Worm (Caenorhabditis elegans) whole organism, L1 larva: ENCODE results near the gene F07H5.13.

ENCODE experiments used
- C16A3.4 ChIP-seq: fragments of 150-350 bp; optimal IDR thresholded peaks from 2 replicates; lab custom pipeline; 2014; ENCODE audit warnings: missing biosample characterization, missing genetic modification characterization
- aha-1 ChIP-seq: fragments of 150-350 bp; optimal IDR thresholded peaks from 2 replicates; lab custom pipeline; 2014; ENCODE audit warnings: missing biosample characterization, missing genetic modification characterization
- ama-1 ChIP-seq: fragments of 150-350 bp; optimal IDR thresholded peaks from 2 replicates; lab custom pipeline; 2014
- blmp-1 ChIP-seq: fragments of 150-350 bp; optimal IDR thresholded peaks from 2 replicates; lab custom pipeline; 2014; ENCODE audit warnings: missing biosample characterization, missing genetic modification characterization
- ceh-8 ChIP-seq: fragments of 200-800 bp; sonication (Bioruptor generic); optimal IDR thresholded peaks from 2 replicates; lab custom pipeline; 2018; ENCODE audit warnings: mild to moderate bottlenecking, missing genetic modification characterization, moderate library complexity, missing compliant biosample characterization
- ceh-82 ChIP-seq, 3 experiments: fragments of 150-350 bp in 1 of 3; sonication (generic microtip) in 2 of 3; optimal IDR thresholded peaks; 2 replicates each; lab custom pipeline; 2014 to 2017; ENCODE audit warnings: missing biosample characterization in 3 of 3, missing genetic modification characterization in 3 of 3
- ceh-90 ChIP-seq: sonication (generic microtip); optimal IDR thresholded peaks from 2 replicates; lab custom pipeline; 2016; ENCODE audit warnings: missing genetic modification characterization, missing compliant biosample characterization
- efl-1 ChIP-seq, 4 experiments: fragments of 150-350 bp; optimal IDR thresholded peaks in 3 of 4; peaks in 1 of 4; 1 replicate in 1 of 4; 2 replicates in 3 of 4; lab custom pipeline; 2014; ENCODE audit warnings: missing biosample characterization in 2 of 4, missing genetic modification characterization in 2 of 4, missing genetic modification reagents in 2 of 4
- efl-3 ChIP-seq: fragments of 200-800 bp; sonication (Bioruptor generic); optimal IDR thresholded peaks from 2 replicates; lab custom pipeline; 2018; ENCODE audit warnings: mild to moderate bottlenecking, missing genetic modification characterization, missing compliant biosample characterization
- elt-2 ChIP-seq: sonication (generic microtip); optimal IDR thresholded peaks from 2 replicates; lab custom pipeline; 2016; ENCODE audit warnings: missing genetic modification characterization, mild to moderate bottlenecking, inconsistent platforms, missing compliant biosample characterization, missing genetic modification reagents
- elt-3 ChIP-seq, 6 experiments: fragments of 150-350 bp in 1 of 6; sonication (generic microtip); optimal IDR thresholded peaks; 2 replicates each; lab custom pipeline; 2017 to 2018; ENCODE audit warnings: missing biosample characterization in 6 of 6, missing genetic modification characterization in 6 of 6, inconsistent platforms in 1 of 6
- fkh-10 ChIP-seq: sonication (generic microtip); optimal IDR thresholded peaks from 2 replicates; lab custom pipeline; 2017; ENCODE audit warnings: missing biosample characterization, missing genetic modification reagents, missing genetic modification characterization
- hlh-17 ChIP-seq: fragments of 200-800 bp; sonication (Bioruptor generic); optimal IDR thresholded peaks from 2 replicates; lab custom pipeline; 2018; ENCODE audit warnings: missing genetic modification characterization, mild to moderate bottlenecking, missing compliant biosample characterization, moderate library complexity, borderline replicate concordance
- hpl-2 ChIP-seq: fragments of 150-350 bp; optimal IDR thresholded peaks from 2 replicates; lab custom pipeline; 2014; ENCODE audit warnings: missing biosample characterization, missing genetic modification reagents, missing genetic modification characterization
- irx-1 ChIP-seq: sonication (generic microtip); optimal IDR thresholded peaks from 2 replicates; lab custom pipeline; 2016; ENCODE audit warnings: missing genetic modification characterization, missing compliant biosample characterization
- jun-1 ChIP-seq: fragments of 150-350 bp; optimal IDR thresholded peaks from 2 replicates; lab custom pipeline; 2014; ENCODE audit warnings: missing biosample characterization, missing genetic modification reagents, missing genetic modification characterization
- lin-13 ChIP-seq: fragments of 150-350 bp; optimal IDR thresholded peaks from 2 replicates; lab custom pipeline; 2014; ENCODE audit warnings: missing biosample characterization, missing genetic modification reagents, missing genetic modification characterization
- lin-15B ChIP-seq: fragments of 150-350 bp; sonication (generic microtip); optimal IDR thresholded peaks from 3 replicates; lab custom pipeline; 2014; ENCODE audit warnings: missing biosample characterization, missing genetic modification characterization
- lir-3 ChIP-seq: sonication (generic microtip); optimal IDR thresholded peaks from 2 replicates; lab custom pipeline; 2016; ENCODE audit warnings: mild to moderate bottlenecking, missing genetic modification characterization, moderate library complexity, missing compliant biosample characterization; ENCODE audit not compliant: poor library complexity
- mef-2 ChIP-seq: fragments of 150-350 bp; optimal IDR thresholded peaks from 2 replicates; lab custom pipeline; 2014; ENCODE audit warnings: missing biosample characterization, missing genetic modification characterization
- nhr-237 ChIP-seq: fragments of 150-350 bp; optimal IDR thresholded peaks from 2 replicates; lab custom pipeline; 2014; ENCODE audit warnings: missing biosample characterization, missing genetic modification characterization
- nhr-28 ChIP-seq: fragments of 150-350 bp; optimal IDR thresholded peaks from 2 replicates; lab custom pipeline; 2014; ENCODE audit warnings: missing biosample characterization, missing genetic modification characterization
- nhr-47 ChIP-seq: sonication (generic microtip); optimal IDR thresholded peaks from 2 replicates; lab custom pipeline; 2016; ENCODE audit warnings: mild to moderate bottlenecking, missing genetic modification characterization, moderate library complexity, missing compliant biosample characterization
- nhr-71 ChIP-seq: sonication (generic microtip); optimal IDR thresholded peaks from 2 replicates; lab custom pipeline; 2016; ENCODE audit warnings: mild to moderate bottlenecking, missing genetic modification characterization, moderate library complexity, missing compliant biosample characterization
- nhr-76 ChIP-seq: sonication (generic microtip); optimal IDR thresholded peaks from 2 replicates; lab custom pipeline; 2017; ENCODE audit warnings: missing biosample characterization, missing genetic modification characterization
- nhr-84 ChIP-seq: sonication (generic microtip); optimal IDR thresholded peaks from 2 replicates; lab custom pipeline; 2017; ENCODE audit warnings: missing biosample characterization, missing genetic modification characterization
- nhr-85 ChIP-seq: sonication (generic microtip); peaks from one replicate; lab custom pipeline; 2016; ENCODE audit warnings: missing genetic modification characterization, inconsistent platforms, missing compliant biosample characterization
- pax-3 ChIP-seq: fragments of 200-800 bp; sonication (Bioruptor generic); optimal IDR thresholded peaks from 2 replicates; lab custom pipeline; 2018; ENCODE audit warnings: mild to moderate bottlenecking, missing genetic modification characterization, moderate library complexity, missing compliant biosample characterization
- pqm-1 ChIP-seq: sonication (generic microtip); optimal IDR thresholded peaks from 3 replicates; lab custom pipeline; 2017; ENCODE audit warnings: missing biosample characterization, missing genetic modification characterization
- snpc-4 ChIP-seq: fragments of 150-350 bp; optimal IDR thresholded peaks from 2 replicates; lab custom pipeline; 2014; ENCODE audit warnings: missing biosample characterization, missing genetic modification characterization
- unc-130 ChIP-seq: fragments of 150-350 bp; optimal IDR thresholded peaks from 2 replicates; lab custom pipeline; 2017; ENCODE audit warnings: missing biosample characterization, missing genetic modification characterization, inconsistent platforms
- unc-62 ChIP-seq: fragments of 150-350 bp; optimal IDR thresholded peaks from 2 replicates; lab custom pipeline; 2014; ENCODE audit warnings: missing biosample characterization, missing genetic modification reagents, missing genetic modification characterization
- vab-15 ChIP-seq: sonication (generic microtip); optimal IDR thresholded peaks from 2 replicates; lab custom pipeline; 2017; ENCODE audit warnings: missing genotype, mild to moderate bottlenecking, missing genetic modification characterization, missing compliant biosample characterization
- zag-1 ChIP-seq: fragments of 150-350 bp; optimal IDR thresholded peaks from 2 replicates; lab custom pipeline; 2014; ENCODE audit warnings: missing biosample characterization, missing genetic modification characterization

Gene F07H5.13

ce11 chrII:8796391-8796790, 6.0 kb downstream of the F07H5.13 start (continued):
- TF ChIP-seq efl-3: no peak
- peak; percentile 54 for TF ChIP-seq irx-1 (tag; lab: Kevin White, UChicago)

- no peak for TF ChIP-seq pqm-1
- no peak for TF ChIP-seq unc-130 (tag; lab: Kevin White, UChicago)
- no peak for TF ChIP-seq ceh-90 (tag; lab: Kevin White, UChicago)
- no peak for TF ChIP-seq fkh-10
- TF ChIP-seq lin-15B: no peak
- TF ChIP-seq elt-3 (tag; optimal IDR thresholded peaks at IDR 0.05; lab: Kevin White, UChicago): no peak
- no peak for TF ChIP-seq lir-3 (tag; lab: Kevin White, UChicago)
- TF ChIP-seq snpc-4: no peak
- no peak for TF ChIP-seq elt-2
- no peak for TF ChIP-seq jun-1 (tag; lab: Kevin White, UChicago)
- no peak for TF ChIP-seq ceh-82 (tag; optimal IDR thresholded peaks at IDR 0.05; lab: Kevin White, UChicago)
- TF ChIP-seq ceh-8: no peak
Observed at ce11 chrII:8799725-8800124, 9.4 kb downstream of the F07H5.13 start.

- TF ChIP-seq snpc-4 (no peak), efl-1 (optimal IDR thresholded peaks at IDR 0.05; lab: Kevin White, UChicago) (no peak), efl-1 (GFP tag; optimal IDR thresholded peaks at IDR 0.05 in 1 of 2; lab: Kevin White, UChicago) (peak in 1 of 2 experiments; percentile 18), nhr-71 (tag; lab: Kevin White, UChicago) (no peak)
Observed at ce11 chrII:8800830-8801229, 10.5 kb downstream of the F07H5.13 start, which contains the start of gene appg-2. appg-2 (plus strand) TSS chrII:8801130.

- TF ChIP-seq mef-2 (tag; lab: Kevin White, UChicago) (no peak), hpl-2 (GFP tag; lab: Kevin White, UChicago) (no peak), lin-13 (GFP tag; lab: Kevin White, UChicago) (no peak), lin-15B (no peak), zag-1 (no peak), unc-62 (GFP tag; lab: Kevin White, UChicago) (no peak), pax-3 (tag; lab: Kevin White, UChicago) (no peak), nhr-237 (tag; lab: Kevin White, UChicago) (no peak), aha-1 (tag; lab: Kevin White, UChicago) (no peak), pqm-1 (no peak), nhr-84 (tag; lab: Kevin White, UChicago) (no peak), nhr-85 (no peak), ama-1 (lab: Kevin White, UChicago) (no peak), hlh-17 (GFP tag; lab: Kevin White, UChicago) (no peak), nhr-28 (tag; lab: Kevin White, UChicago) (no peak), nhr-76 (tag; lab: Kevin White, UChicago) (no peak), nhr-71 (tag; lab: Kevin White, UChicago) (no peak)
- TF ChIP-seq, all 84 proteins: peak for 0
Observed at ce11 chrII:8806921-8807320, 16.6 kb downstream of the F07H5.13 start, which contains the start of gene pho-13. pho-13 (minus strand) TSS chrII:8807021.

- TF ChIP-seq fkh-10 (no peak), efl-1 (optimal IDR thresholded peaks at IDR 0.05; lab: Kevin White, UChicago) (no peak), efl-1 (GFP tag; optimal IDR thresholded peaks at IDR 0.05 in 1 of 2; lab: Kevin White, UChicago) (no peak), pax-3 (tag; lab: Kevin White, UChicago) (no peak), vab-15 (tag; lab: Kevin White, UChicago) (no peak), nhr-47 (tag; lab: Kevin White, UChicago) (no peak), C16A3.4 (tag; lab: Kevin White, UChicago) (no peak), zag-1 (no peak), jun-1 (tag; lab: Kevin White, UChicago) (no peak), nhr-71 (tag; lab: Kevin White, UChicago) (no peak), unc-62 (GFP tag; lab: Kevin White, UChicago) (no peak), lin-13 (GFP tag; lab: Kevin White, UChicago) (no peak), blmp-1 (no peak), nhr-76 (tag; lab: Kevin White, UChicago) (no peak)
Observed at ce11 chrII:8808482-8808881, 18.1 kb downstream of the F07H5.13 start, which contains the start of gene F07H5.10. F07H5.10 (minus strand) TSS chrII:8808582.
